Fruit fly (Drosophila melanogaster): Measurements from ENCODE around the gene Past1.

The Past1 gene

DNA sequence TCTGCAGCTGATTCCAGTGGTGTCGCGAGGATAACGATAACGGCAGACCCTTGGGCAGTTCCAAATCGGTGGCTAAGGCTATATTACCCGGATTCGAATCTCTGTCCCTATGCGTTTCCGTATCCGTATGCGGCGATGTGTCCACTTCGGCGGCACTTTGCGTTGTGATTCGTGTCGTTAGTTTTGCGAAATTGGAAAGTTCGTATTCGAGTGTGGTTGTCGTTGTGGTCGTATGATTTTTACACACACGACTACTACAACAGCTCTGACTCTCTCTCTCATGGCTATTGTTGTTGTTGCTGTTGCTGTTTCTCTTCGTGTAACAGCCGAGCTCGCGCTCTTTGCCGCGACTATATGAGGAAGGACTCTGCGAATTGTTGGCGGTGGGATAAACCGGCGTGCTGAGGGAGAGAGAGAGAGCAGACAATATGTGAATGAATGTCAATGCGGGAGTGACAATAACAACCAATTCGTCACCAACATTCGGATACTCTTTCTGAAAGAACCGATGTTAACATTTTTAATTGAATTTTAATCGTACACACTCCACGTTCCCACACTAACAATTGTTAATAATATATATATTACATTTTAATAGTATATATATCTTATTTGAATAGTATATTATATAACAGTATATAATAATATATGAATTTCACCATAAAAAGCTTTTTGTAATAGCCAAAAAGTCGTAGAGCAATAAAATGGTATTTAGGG is 22.7 kb downstream of the Past1 start (continued):
- peak; percentile 99 for TF ChIP-seq Deaf1 (tag; optimal IDR thresholded peaks at IDR 0.05)
- no peak for TF ChIP-seq CG14860 (GFP tag; IDR thresholded peaks at IDR 0.05; ENCODE audit: partially characterized antibody)
- no peak for TF ChIP-seq gce (GFP tag; IDR thresholded peaks at IDR 0.05)
- TF ChIP-seq bsh (GFP tag; optimal IDR thresholded peaks at IDR 0.05): peak; percentile 17 to 33
- TF ChIP-seq CG4730 (GFP tag; IDR thresholded peaks at IDR 0.05): no peak
- no peak for TF ChIP-seq fd64A (GFP tag; optimal IDR thresholded peaks at IDR 0.05)
- peak; percentile 6 for TF ChIP-seq Neu2 (GFP tag; optimal IDR thresholded peaks at IDR 0.05; ENCODE audit: borderline replicate concordance)
- no peak for TF ChIP-seq Nf-YC (tag; optimal IDR thresholded peaks at IDR 0.05)
- TF ChIP-seq stc (GFP tag; IDR thresholded peaks at IDR 0.05): peak; percentile 30; the same call in 1 of the 2 replicates
- TF ChIP-seq onecut (GFP tag; IDR thresholded peaks at IDR 0.05): no peak; the same call in 1 of the 2 replicates
- TF ChIP-seq ci (GFP tag; IDR thresholded peaks at IDR 0.05): no peak
- no peak for TF ChIP-seq wdn (GFP tag; IDR thresholded peaks at IDR 0.05)
- peak; percentile 36 for TF ChIP-seq nmo (GFP tag; optimal IDR thresholded peaks at IDR 0.05)
- no peak for TF ChIP-seq CrebB (tag; optimal IDR thresholded peaks at IDR 0.05)
- no peak for TF ChIP-seq Tbp (GFP tag; optimal IDR thresholded peaks at IDR 0.05)
- TF ChIP-seq sr (GFP tag; IDR thresholded peaks at IDR 0.05): no peak
- TF ChIP-seq CG43689 (GFP tag; IDR thresholded peaks at IDR 0.05): no peak
- peak; percentile 59 for TF ChIP-seq abd-A (tag; optimal IDR thresholded peaks at IDR 0.05)
- no peak for TF ChIP-seq CG1792 (GFP tag; optimal IDR thresholded peaks at IDR 0.05)
- TF ChIP-seq CG3726 (GFP tag; IDR thresholded peaks at IDR 0.05): no peak
- no peak for TF ChIP-seq pros (GFP tag; optimal IDR thresholded peaks at IDR 0.05)
- TF ChIP-seq H15 (GFP tag; IDR thresholded peaks at IDR 0.05): no peak
- no peak for TF ChIP-seq CG10654 (GFP tag; optimal IDR thresholded peaks at IDR 0.05)
- TF ChIP-seq Doc3 (GFP tag; IDR thresholded peaks at IDR 0.05; ENCODE audit: partially characterized antibody): no peak
- peak; percentile 98 for TF ChIP-seq D19A (tag; optimal IDR thresholded peaks at IDR 0.05)
- TF ChIP-seq CG6654 (GFP tag; optimal IDR thresholded peaks at IDR 0.05): no peak
- no peak for TF ChIP-seq E2f1 (GFP tag; IDR thresholded peaks at IDR 0.05)
- TF ChIP-seq Hr51 (GFP tag; optimal IDR thresholded peaks at IDR 0.05): peak in 1 of 2 experiments; percentile 67
- TF ChIP-seq Ssrp (tag; optimal IDR thresholded peaks at IDR 0.05): no peak
- TF ChIP-seq zen (tag; optimal IDR thresholded peaks at IDR 0.05): no peak
- TF ChIP-seq CG13296 (GFP tag; optimal IDR thresholded peaks at IDR 0.05): peak; percentile 46
- TF ChIP-seq peb (GFP tag; IDR thresholded peaks at IDR 0.05): no peak
- TF ChIP-seq Drgx (GFP tag; IDR thresholded peaks at IDR 0.05): peak; percentile 33; the same call in 1 of the 2 replicates
- no peak for TF ChIP-seq hkb (optimal IDR thresholded peaks at IDR 0.05)
- TF ChIP-seq hkb (GFP tag; IDR thresholded peaks at IDR 0.05): 0 out of 2 replicates have a peak, but pooled peaks have one; percentile 15
- TF ChIP-seq tin (GFP tag; optimal IDR thresholded peaks at IDR 0.05): no peak
- TF ChIP-seq HLHmδ (GFP tag; optimal IDR thresholded peaks at IDR 0.05): no peak
- peak; percentile 45 for TF ChIP-seq Blimp-1 (GFP tag; optimal IDR thresholded peaks at IDR 0.05)
- TF ChIP-seq yki (optimal IDR thresholded peaks at IDR 0.05): no peak
- no peak for TF ChIP-seq Atf3 (GFP tag; optimal IDR thresholded peaks at IDR 0.05)
- TF ChIP-seq CG10321 (GFP tag; IDR thresholded peaks at IDR 0.05): no peak
- no peak for TF ChIP-seq oc (tag; optimal IDR thresholded peaks at IDR 0.05)
- TF ChIP-seq Nf-YB (GFP tag; optimal IDR thresholded peaks at IDR 0.05): no peak
- TF ChIP-seq pum (GFP tag; optimal IDR thresholded peaks at IDR 0.05): no peak
- no peak for TF ChIP-seq CG6689 (GFP tag; IDR thresholded peaks at IDR 0.05)
- peak; percentile 3 for TF ChIP-seq CG14710 (tag; optimal IDR thresholded peaks at IDR 0.05)
- peak; percentile 74 for TF ChIP-seq CG10543 (GFP tag; optimal IDR thresholded peaks at IDR 0.05)
- TF ChIP-seq zfh2 (GFP tag; optimal IDR thresholded peaks at IDR 0.05): no peak
- TF ChIP-seq CG15011 (GFP tag; optimal IDR thresholded peaks at IDR 0.05): no peak
- TF ChIP-seq CG17385 (GFP tag; optimal IDR thresholded peaks at IDR 0.05): no peak

All from whole organism, embryonic.